Fruit fly (Drosophila melanogaster): Measurements from ENCODE around the gene Or22b.

Gene Or22b

DNA sequence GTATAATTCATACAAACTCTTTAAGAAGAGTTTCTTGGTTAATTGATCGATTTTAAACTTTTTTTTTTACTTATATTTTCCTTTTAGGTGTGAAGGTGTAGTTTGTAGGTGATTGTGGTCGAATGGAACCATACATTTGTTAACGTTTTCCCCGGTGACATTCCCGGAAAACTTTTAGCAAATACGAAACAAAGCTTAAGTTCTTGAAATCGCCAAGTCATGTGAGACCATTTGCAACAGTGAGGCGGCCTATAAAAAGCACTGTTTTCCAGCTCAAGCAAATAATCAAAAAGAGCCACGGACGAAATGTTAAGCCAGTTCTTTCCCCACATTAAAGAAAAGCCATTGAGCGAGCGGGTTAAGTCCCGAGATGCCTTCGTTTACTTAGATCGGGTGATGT, at the start of gene Or22b:
Gene Or22b (plus strand): TSS at position 301 of the 400 bp plus-strand sequence.
- no peak for TF ChIP-seq ttk (optimal IDR thresholded peaks at IDR 0.05)
- TF ChIP-seq insv (optimal IDR thresholded peaks at IDR 0.05), result no peak
- TF ChIP-seq psq (optimal IDR thresholded peaks at IDR 0.05), result no peak
- TF ChIP-seq Sin3A (optimal IDR thresholded peaks at IDR 0.05), result no peak
- no peak for TF ChIP-seq h (optimal IDR thresholded peaks at IDR 0.05)
- no peak for TF ChIP-seq Myc (optimal IDR thresholded peaks at IDR 0.05)

DNA sequence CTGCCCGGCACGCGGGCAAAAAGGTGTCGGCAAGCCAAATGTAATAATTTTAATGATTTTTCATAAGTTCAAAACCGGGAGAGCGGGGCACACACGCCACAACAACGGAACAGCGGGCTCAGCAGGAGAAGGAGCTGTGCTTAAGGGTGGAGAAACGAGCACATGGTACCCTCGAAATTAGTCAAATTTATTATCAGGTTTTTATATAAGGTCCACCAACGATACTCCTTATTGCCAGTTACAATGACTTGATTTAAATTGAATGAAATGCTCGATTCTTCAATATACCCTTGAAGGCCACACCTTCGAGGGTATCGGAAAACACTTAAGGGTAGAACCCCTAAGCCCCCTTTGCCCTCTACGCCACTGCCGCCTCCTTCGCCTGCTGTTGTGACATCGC, 49.1 kb upstream of the Or22b start:
- TF ChIP-seq insv (optimal IDR thresholded peaks at IDR 0.05), result no peak
- TF ChIP-seq ttk (optimal IDR thresholded peaks at IDR 0.05), result no peak
- no peak for TF ChIP-seq h (optimal IDR thresholded peaks at IDR 0.05)
- TF ChIP-seq Myc (optimal IDR thresholded peaks at IDR 0.05), result no peak
- TF ChIP-seq Sin3A (optimal IDR thresholded peaks at IDR 0.05), result no peak
- no peak for TF ChIP-seq psq (optimal IDR thresholded peaks at IDR 0.05)

DNA sequence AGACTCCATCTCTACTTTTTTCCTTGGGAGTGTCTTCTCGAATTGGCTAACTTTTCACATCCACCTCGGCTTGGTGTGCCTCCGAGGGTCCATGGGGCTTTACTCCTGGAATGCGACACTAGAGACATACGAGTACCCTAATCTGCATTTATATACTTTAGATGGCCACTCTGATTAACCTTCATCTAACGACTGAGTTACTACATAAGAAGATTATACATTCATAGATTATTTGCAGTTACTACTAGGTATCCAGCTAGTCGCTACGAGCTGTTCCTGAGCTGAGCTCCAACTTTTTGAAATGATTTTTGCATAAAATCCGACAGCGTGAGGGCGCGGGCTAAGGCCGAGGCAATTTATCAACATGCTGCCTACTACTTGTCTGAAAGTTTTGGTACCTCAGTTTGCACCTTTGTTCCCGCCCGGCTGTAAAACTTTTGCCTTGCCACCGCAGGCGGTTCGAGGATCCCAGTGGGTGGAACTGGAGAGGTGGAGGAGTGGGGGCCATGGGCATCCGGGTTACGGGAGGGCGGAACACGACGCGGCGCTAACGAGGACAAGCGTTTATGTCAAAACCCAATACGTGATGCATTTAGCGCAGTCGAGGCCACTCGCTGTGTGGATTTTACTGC, 45.5 kb upstream of the Or22b start:
- TF ChIP-seq Myc (optimal IDR thresholded peaks at IDR 0.05) (no peak), ttk (optimal IDR thresholded peaks at IDR 0.05) (no peak), Sin3A (optimal IDR thresholded peaks at IDR 0.05) (no peak)

DNA sequence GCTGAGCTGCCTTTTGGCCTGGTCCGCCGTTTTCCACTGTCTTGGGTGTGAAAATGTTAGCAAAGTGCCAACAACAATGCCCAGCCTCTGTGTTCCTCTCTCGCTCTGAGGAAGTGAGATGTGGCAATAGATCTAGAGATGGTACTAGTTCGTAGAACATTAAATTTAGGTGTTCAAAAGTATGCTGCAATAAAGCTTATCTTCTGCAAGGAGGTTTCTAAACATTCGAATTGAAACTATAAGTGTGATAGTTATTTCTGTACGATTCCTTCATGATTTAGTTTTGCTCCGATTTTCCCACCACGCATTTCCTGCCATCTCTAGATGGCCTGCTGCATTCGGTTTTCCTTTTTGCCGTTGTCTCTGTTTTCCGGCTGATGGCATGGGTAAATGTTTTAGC, 44.0 kb upstream of the Or22b start:
- TF ChIP-seq insv (optimal IDR thresholded peaks at IDR 0.05) (no peak), Myc (optimal IDR thresholded peaks at IDR 0.05) (no peak), ttk (optimal IDR thresholded peaks at IDR 0.05) (no peak), psq (optimal IDR thresholded peaks at IDR 0.05) (no peak), Sin3A (optimal IDR thresholded peaks at IDR 0.05) (no peak), h (optimal IDR thresholded peaks at IDR 0.05) (no peak)

- TF ChIP-seq psq (optimal IDR thresholded peaks at IDR 0.05) (no peak), h (optimal IDR thresholded peaks at IDR 0.05) (no peak), Myc (optimal IDR thresholded peaks at IDR 0.05) (no peak)
Measured at dm6 chr2L:1485975-1486665, 36.4 kb upstream of the Or22b start.

DNA sequence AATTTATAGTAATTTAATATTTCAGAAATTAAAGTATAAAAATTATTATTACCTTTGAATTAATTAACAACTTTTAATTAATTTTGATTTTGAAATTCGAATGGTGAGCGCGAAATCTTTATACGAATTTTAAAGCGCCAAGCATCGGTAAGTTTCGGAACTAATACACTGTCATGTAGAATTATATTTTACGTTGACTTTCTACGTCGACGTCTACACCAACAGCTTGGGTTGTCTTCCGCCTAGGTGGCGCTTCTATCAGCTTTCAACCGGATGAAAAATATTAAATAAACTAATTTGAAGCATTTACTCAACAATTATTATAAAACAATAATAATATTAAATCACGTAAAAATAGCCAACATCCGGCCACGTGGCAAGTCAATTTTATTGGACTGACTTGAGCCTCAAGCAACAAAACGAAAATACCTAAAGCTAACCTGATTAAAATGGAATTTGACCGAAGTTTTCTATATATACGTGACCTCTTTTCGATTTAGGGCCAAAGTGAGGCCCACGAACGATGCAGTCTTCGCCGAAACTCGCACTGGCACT, 30.6 kb upstream of the Or22b start, which contains the start of gene CG31928:
Gene CG31928 (plus strand): TSS at position 505 of the 555 bp plus-strand sequence.
- no peak for TF ChIP-seq Sin3A (optimal IDR thresholded peaks at IDR 0.05)
- TF ChIP-seq ttk (optimal IDR thresholded peaks at IDR 0.05), result no peak
- TF ChIP-seq h (optimal IDR thresholded peaks at IDR 0.05), result no peak

DNA sequence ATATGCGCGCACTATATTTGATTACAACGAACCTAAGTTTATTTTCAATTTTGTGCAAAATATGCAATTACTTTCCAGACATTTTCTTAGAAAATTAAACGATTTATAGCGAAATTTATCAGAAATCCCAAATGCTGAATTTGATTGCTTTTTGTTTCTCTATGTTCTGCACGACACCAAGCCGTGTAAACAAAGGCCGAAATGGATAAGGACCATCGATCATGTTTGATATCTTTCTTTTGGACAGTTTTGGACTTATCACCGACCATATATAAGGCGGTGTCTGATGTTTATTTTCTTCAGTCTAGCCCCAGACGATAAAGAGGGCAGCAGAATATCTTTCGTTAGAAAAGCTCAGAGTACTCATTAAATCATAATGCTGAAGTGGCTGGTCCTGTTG, 28.7 kb upstream of the Or22b start, which contains the start of gene CG33128:
Gene CG33128 (plus strand): TSS at position 301 of the 400 bp plus-strand sequence.
- no peak for TF ChIP-seq Sin3A (optimal IDR thresholded peaks at IDR 0.05)
- TF ChIP-seq insv (optimal IDR thresholded peaks at IDR 0.05), result no peak
- TF ChIP-seq h (optimal IDR thresholded peaks at IDR 0.05), result no peak
- no peak for TF ChIP-seq psq (optimal IDR thresholded peaks at IDR 0.05)
- no peak for TF ChIP-seq ttk (optimal IDR thresholded peaks at IDR 0.05)
- no peak for TF ChIP-seq Myc (optimal IDR thresholded peaks at IDR 0.05)

DNA sequence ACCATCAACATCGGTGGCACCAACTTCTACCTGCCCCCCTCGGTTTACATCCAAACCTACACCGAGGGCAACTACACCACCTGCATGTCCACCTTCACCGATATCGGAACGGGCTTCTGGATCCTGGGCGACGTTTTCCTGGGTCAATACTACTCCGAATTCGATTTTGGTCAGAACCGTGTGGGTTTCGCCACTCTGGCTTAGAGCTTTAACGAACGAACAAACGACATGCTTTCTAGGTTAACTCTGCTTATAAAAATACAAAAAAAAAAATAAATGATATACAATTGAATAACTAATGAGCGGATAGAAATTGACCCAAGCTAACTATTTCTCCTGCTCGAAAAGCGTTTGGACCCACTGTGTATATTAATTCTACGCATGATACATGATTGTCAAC, 27.3 kb upstream of the Or22b start, which contains the start of gene CG31926:
Gene CG31926 (plus strand): TSS at position 301 of the 400 bp plus-strand sequence.
- no peak for TF ChIP-seq h (optimal IDR thresholded peaks at IDR 0.05)
- no peak for TF ChIP-seq ttk (optimal IDR thresholded peaks at IDR 0.05)
- TF ChIP-seq Sin3A (optimal IDR thresholded peaks at IDR 0.05), result no peak
- no peak for TF ChIP-seq psq (optimal IDR thresholded peaks at IDR 0.05)
- no peak for TF ChIP-seq insv (optimal IDR thresholded peaks at IDR 0.05)
- no peak for TF ChIP-seq Myc (optimal IDR thresholded peaks at IDR 0.05)

dm6 chr2L:1496943-1497342, 25.6 kb upstream of the Or22b start, which contains the start of gene CG31661:
CG31661 (plus strand) TSS chr2L:1497243.
- TF ChIP-seq insv (optimal IDR thresholded peaks at IDR 0.05) (no peak), h (optimal IDR thresholded peaks at IDR 0.05) (no peak), Myc (optimal IDR thresholded peaks at IDR 0.05) (no peak), Sin3A (optimal IDR thresholded peaks at IDR 0.05) (no peak), psq (optimal IDR thresholded peaks at IDR 0.05) (no peak), ttk (optimal IDR thresholded peaks at IDR 0.05) (no peak)

DNA sequence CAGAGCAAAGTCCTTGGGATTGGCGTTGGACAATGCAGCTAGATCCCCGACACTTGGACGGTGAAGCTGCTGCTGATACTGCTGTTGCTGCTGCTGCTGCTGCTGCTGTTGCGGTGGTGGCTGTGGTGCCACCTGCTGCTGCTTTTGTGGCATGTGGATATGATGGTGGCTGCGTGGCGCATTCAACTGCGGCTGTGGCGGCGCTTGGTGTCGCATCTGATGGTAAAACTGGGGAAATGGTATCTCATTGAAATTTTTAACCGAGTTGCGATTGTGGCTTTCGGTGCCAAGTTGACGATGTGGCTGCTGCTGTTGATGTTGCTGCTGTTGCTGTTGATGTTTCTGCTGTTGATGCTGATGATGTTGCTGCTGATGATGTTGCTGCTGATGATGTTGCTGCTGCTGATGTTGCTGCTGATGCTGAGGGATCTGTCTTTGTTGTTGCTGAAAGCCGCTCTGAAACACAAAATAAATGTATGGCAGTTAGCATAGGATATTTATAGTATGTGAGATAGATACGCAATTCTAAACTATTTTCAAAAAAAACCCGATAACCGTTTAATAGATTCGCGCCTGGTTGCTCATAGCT, 23.4 kb upstream of the Or22b start:
- TF ChIP-seq Sin3A (optimal IDR thresholded peaks at IDR 0.05) (no peak), psq (optimal IDR thresholded peaks at IDR 0.05) (no peak)

- TF ChIP-seq psq (optimal IDR thresholded peaks at IDR 0.05), result no peak
- TF ChIP-seq Myc (optimal IDR thresholded peaks at IDR 0.05), result no peak
- TF ChIP-seq h (optimal IDR thresholded peaks at IDR 0.05), result no peak
Measured at dm6 chr2L:1500312-1500711, 22.2 kb upstream of the Or22b start, which contains the start of gene CG18131. CG18131 (minus strand) TSS chr2L:1500608.

dm6 chr2L:1502459-1503101, 19.9 kb upstream of the Or22b start, which contains the start of gene CG7420:
CG7420 (minus strand) TSS chr2L:1502904.
- TF ChIP-seq psq (optimal IDR thresholded peaks at IDR 0.05) (no peak), Myc (optimal IDR thresholded peaks at IDR 0.05) (no peak), ttk (optimal IDR thresholded peaks at IDR 0.05) (no peak)

Measured in Kc167 (cell line).